Worm (Caenorhabditis elegans) whole organism, L1 larva: ENCODE results near the gene cal-2.

Experiments used
- C16A3.4 ChIP-seq: fragments of 150-350 bp; optimal IDR thresholded peaks from 2 replicates; lab custom pipeline; 2014; ENCODE audit warnings: missing biosample characterization, missing genetic modification characterization
- C34B4.2 ChIP-seq: sonication (generic microtip); optimal IDR thresholded peaks from 2 replicates; lab custom pipeline; 2017; ENCODE audit warnings: mild to moderate bottlenecking, missing genetic modification characterization, missing compliant biosample characterization
- F16B12.6 ChIP-seq: fragments of 150-350 bp; optimal IDR thresholded peaks from 2 replicates; lab custom pipeline; 2014; ENCODE audit warnings: missing biosample characterization, missing genetic modification characterization
- aly-2 ChIP-seq: fragments of 150-350 bp; optimal IDR thresholded peaks from 2 replicates; lab custom pipeline; 2014; ENCODE audit warnings: missing biosample characterization, missing genetic modification characterization
- ceh-90 ChIP-seq: sonication (generic microtip); optimal IDR thresholded peaks from 2 replicates; lab custom pipeline; 2016; ENCODE audit warnings: missing genetic modification characterization, missing compliant biosample characterization
- dpl-1 ChIP-seq, 3 experiments: fragments of 150-350 bp in 2 of 3; sonication (generic microtip) in 1 of 3; optimal IDR thresholded peaks; 2 replicates each; lab custom pipeline; 2014 to 2017; ENCODE audit warnings: missing biosample characterization in 3 of 3, missing genetic modification characterization in 3 of 3, missing genetic modification reagents in 3 of 3
- dsc-1 ChIP-seq: sonication (generic microtip); optimal IDR thresholded peaks from 2 replicates; lab custom pipeline; 2016; ENCODE audit warnings: mild to moderate bottlenecking, missing genetic modification characterization, missing compliant biosample characterization
- efl-1 ChIP-seq, 4 experiments: fragments of 150-350 bp; optimal IDR thresholded peaks in 3 of 4; peaks in 1 of 4; 1 replicate in 1 of 4; 2 replicates in 3 of 4; lab custom pipeline; 2014; ENCODE audit warnings: missing biosample characterization in 2 of 4, missing genetic modification characterization in 2 of 4, missing genetic modification reagents in 2 of 4
- elt-2 ChIP-seq: sonication (generic microtip); optimal IDR thresholded peaks from 2 replicates; lab custom pipeline; 2016; ENCODE audit warnings: missing genetic modification characterization, mild to moderate bottlenecking, inconsistent platforms, missing compliant biosample characterization, missing genetic modification reagents
- fkh-10 ChIP-seq: sonication (generic microtip); optimal IDR thresholded peaks from 2 replicates; lab custom pipeline; 2017; ENCODE audit warnings: missing biosample characterization, missing genetic modification reagents, missing genetic modification characterization
- fkh-4 ChIP-seq: sonication (generic microtip); optimal IDR thresholded peaks from 2 replicates; lab custom pipeline; 2016; ENCODE audit warnings: missing compliant biosample characterization, missing genetic modification characterization, borderline replicate concordance
- grh-1 ChIP-seq: fragments of 200-800 bp; sonication (Bioruptor generic); IDR thresholded peaks from 2 replicates; pipeline ENCODE4 v1.3.6; 2022; ENCODE audit warnings: missing genetic modification reagents, missing genetic modification characterization, missing compliant biosample characterization
- hlh-17 ChIP-seq: fragments of 200-800 bp; sonication (Bioruptor generic); optimal IDR thresholded peaks from 2 replicates; lab custom pipeline; 2018; ENCODE audit warnings: missing genetic modification characterization, mild to moderate bottlenecking, missing compliant biosample characterization, moderate library complexity, borderline replicate concordance
- hlh-4 ChIP-seq: sonication (generic microtip); optimal IDR thresholded peaks from 2 replicates; lab custom pipeline; 2016; ENCODE audit warnings: mild to moderate bottlenecking, missing genetic modification characterization, missing compliant biosample characterization
- irx-1 ChIP-seq: sonication (generic microtip); optimal IDR thresholded peaks from 2 replicates; lab custom pipeline; 2016; ENCODE audit warnings: missing genetic modification characterization, missing compliant biosample characterization
- isw-1 ChIP-seq: fragments of 200-800 bp; sonication (Bioruptor generic); IDR thresholded peaks from 2 replicates; pipeline ENCODE4 v1.3.6; 2022; ENCODE audit warnings: missing genetic modification characterization, missing compliant biosample characterization
- lin-14 ChIP-seq: fragments of 200-800 bp; sonication (Bioruptor generic); optimal IDR thresholded peaks from 2 replicates; lab custom pipeline; 2018; ENCODE audit warnings: mild to moderate bottlenecking, missing genetic modification characterization, moderate library complexity, missing compliant biosample characterization
- lin-35 ChIP-seq, 2 experiments: fragments of 150-350 bp; optimal IDR thresholded peaks; 2 replicates each; lab custom pipeline; 2014; ENCODE audit warnings: missing biosample characterization in 2 of 2, missing genetic modification characterization in 2 of 2, missing genetic modification reagents in 2 of 2
- lin-39 ChIP-seq: fragments of 150-350 bp; optimal IDR thresholded peaks from 2 replicates; lab custom pipeline; 2014; ENCODE audit warnings: missing biosample characterization, missing genetic modification reagents, missing genetic modification characterization
- lir-3 ChIP-seq: sonication (generic microtip); optimal IDR thresholded peaks from 2 replicates; lab custom pipeline; 2016; ENCODE audit warnings: mild to moderate bottlenecking, missing genetic modification characterization, moderate library complexity, missing compliant biosample characterization; ENCODE audit not compliant: poor library complexity
- lsy-2 ChIP-seq, 2 experiments: fragments of 150-350 bp; optimal IDR thresholded peaks; 2 replicates each; lab custom pipeline; 2014; ENCODE audit warnings: missing biosample characterization in 2 of 2, missing genetic modification characterization in 2 of 2
- mep-1 ChIP-seq: fragments of 150-350 bp; optimal IDR thresholded peaks from 2 replicates; lab custom pipeline; 2014; ENCODE audit warnings: missing biosample characterization, missing genetic modification characterization
- nhr-11 ChIP-seq: fragments of 150-350 bp; optimal IDR thresholded peaks from 2 replicates; lab custom pipeline; 2014; ENCODE audit warnings: missing biosample characterization, missing genetic modification characterization
- nhr-12 ChIP-seq: sonication (generic microtip); optimal IDR thresholded peaks from 2 replicates; lab custom pipeline; 2017; ENCODE audit warnings: missing biosample characterization, missing genetic modification characterization
- nhr-19 ChIP-seq: fragments of 200-800 bp; sonication (Bioruptor generic); conservative IDR thresholded peaks from 2 replicates; pipeline ENCODE4 v1.3.6; 2022; ENCODE audit warnings: missing genetic modification characterization, missing compliant biosample characterization
- nhr-20 ChIP-seq: sonication (generic microtip); optimal IDR thresholded peaks from 2 replicates; lab custom pipeline; 2016; ENCODE audit warnings: mild to moderate bottlenecking, missing genetic modification characterization, missing compliant biosample characterization
- nhr-47 ChIP-seq: sonication (generic microtip); optimal IDR thresholded peaks from 2 replicates; lab custom pipeline; 2016; ENCODE audit warnings: mild to moderate bottlenecking, missing genetic modification characterization, moderate library complexity, missing compliant biosample characterization
- nhr-71 ChIP-seq: sonication (generic microtip); optimal IDR thresholded peaks from 2 replicates; lab custom pipeline; 2016; ENCODE audit warnings: mild to moderate bottlenecking, missing genetic modification characterization, moderate library complexity, missing compliant biosample characterization
- nhr-76 ChIP-seq: sonication (generic microtip); optimal IDR thresholded peaks from 2 replicates; lab custom pipeline; 2017; ENCODE audit warnings: missing biosample characterization, missing genetic modification characterization
- nhr-84 ChIP-seq: sonication (generic microtip); optimal IDR thresholded peaks from 2 replicates; lab custom pipeline; 2017; ENCODE audit warnings: missing biosample characterization, missing genetic modification characterization
- nhr-90 ChIP-seq: sonication (generic microtip); optimal IDR thresholded peaks from 2 replicates; lab custom pipeline; 2016; ENCODE audit warnings: mild to moderate bottlenecking, missing genetic modification characterization, missing compliant biosample characterization; ENCODE audit not compliant: poor library complexity
- pag-3 ChIP-seq: sonication (generic microtip); optimal IDR thresholded peaks from 2 replicates; lab custom pipeline; 2017; ENCODE audit warnings: missing genetic modification characterization, mild to moderate bottlenecking, missing compliant biosample characterization, antibody characterized with exemption, borderline replicate concordance; ENCODE audit not compliant: insufficient read depth
- rnt-1 ChIP-seq: sonication (generic microtip); optimal IDR thresholded peaks from 2 replicates; lab custom pipeline; 2016; ENCODE audit warnings: mild to moderate bottlenecking, missing genetic modification characterization, moderate library complexity, missing compliant biosample characterization
- snu-23 ChIP-seq: sonication (generic microtip); optimal IDR thresholded peaks from 2 replicates; lab custom pipeline; 2016; ENCODE audit warnings: missing genetic modification characterization, missing compliant biosample characterization
- sox-4 ChIP-seq: sonication (generic microtip); optimal IDR thresholded peaks from 2 replicates; lab custom pipeline; 2016; ENCODE audit warnings: missing genetic modification characterization, missing compliant biosample characterization
- sptf-1 ChIP-seq: fragments of 150-350 bp; optimal IDR thresholded peaks from 2 replicates; lab custom pipeline; 2014; ENCODE audit warnings: missing biosample characterization, missing genetic modification characterization
- swsn-7 ChIP-seq: sonication (generic microtip); optimal IDR thresholded peaks from 2 replicates; lab custom pipeline; 2016; ENCODE audit warnings: missing genetic modification characterization, missing compliant biosample characterization
- tbx-2 ChIP-seq: sonication (generic microtip); optimal IDR thresholded peaks from 2 replicates; lab custom pipeline; 2016; ENCODE audit warnings: missing genetic modification characterization, missing compliant biosample characterization
- tlp-1 ChIP-seq: fragments of 150-350 bp; optimal IDR thresholded peaks from 2 replicates; lab custom pipeline; 2014; ENCODE audit warnings: missing biosample characterization, missing genetic modification characterization
- unc-130 ChIP-seq: fragments of 150-350 bp; optimal IDR thresholded peaks from 2 replicates; lab custom pipeline; 2017; ENCODE audit warnings: missing biosample characterization, missing genetic modification characterization, inconsistent platforms
- unc-62 ChIP-seq: fragments of 150-350 bp; optimal IDR thresholded peaks from 2 replicates; lab custom pipeline; 2014; ENCODE audit warnings: missing biosample characterization, missing genetic modification reagents, missing genetic modification characterization
- vab-15 ChIP-seq: sonication (generic microtip); optimal IDR thresholded peaks from 2 replicates; lab custom pipeline; 2017; ENCODE audit warnings: missing genotype, mild to moderate bottlenecking, missing genetic modification characterization, missing compliant biosample characterization
- xbp-1 ChIP-seq: sonication (generic microtip); optimal IDR thresholded peaks from 2 replicates; lab custom pipeline; 2016; ENCODE audit warnings: missing genetic modification characterization, missing compliant biosample characterization
- zip-4 ChIP-seq: fragments of 200-800 bp; sonication (Bioruptor generic); optimal IDR thresholded peaks from 2 replicates; lab custom pipeline; 2018; ENCODE audit warnings: mild to moderate bottlenecking, missing genetic modification characterization, moderate library complexity, missing compliant biosample characterization
- ztf-4 ChIP-seq: fragments of 150-350 bp; optimal IDR thresholded peaks from 2 replicates; lab custom pipeline; 2014; ENCODE audit warnings: missing biosample characterization, missing genetic modification characterization

cal-2 gene

ce11 chrII:8962206-8962605, 1.7 kb downstream of the cal-2 start:
- TF ChIP-seq lsy-2 (tag; optimal IDR thresholded peaks at IDR 0.05; lab: Kevin White, UChicago): peak; percentile 7 to 48
- no peak for TF ChIP-seq irx-1
- TF ChIP-seq nhr-20 (tag; lab: Kevin White, UChicago): no peak
- TF ChIP-seq nhr-47 (tag; lab: Kevin White, UChicago): peak; percentile 23
- no peak for TF ChIP-seq nhr-76 (tag; lab: Kevin White, UChicago)
- no peak for TF ChIP-seq vab-15
- TF ChIP-seq snu-23 (GFP tag; lab: Kevin White, UChicago): peak; percentile 46
- TF ChIP-seq lir-3 (tag; lab: Kevin White, UChicago): no peak
- no peak for TF ChIP-seq hlh-17 (GFP tag; lab: Kevin White, UChicago)
- peak in 1 of 2 experiments; percentile 24 for TF ChIP-seq lin-35 (GFP tag; optimal IDR thresholded peaks at IDR 0.05; lab: Kevin White, UChicago)
- no peak for TF ChIP-seq tbx-2
- TF ChIP-seq isw-1 (GFP tag; lab: Robert Waterston, UW): no peak
- TF ChIP-seq swsn-7 (tag; lab: Kevin White, UChicago): peak; percentile 21
- peak; percentile 54 for TF ChIP-seq nhr-19 (GFP tag; lab: Robert Waterston, UW)
- peak; percentile 9 to 12 for TF ChIP-seq efl-1 (optimal IDR thresholded peaks at IDR 0.05; lab: Kevin White, UChicago)
- TF ChIP-seq efl-1 (GFP tag; optimal IDR thresholded peaks at IDR 0.05 in 1 of 2; lab: Kevin White, UChicago): peak in 1 of 2 experiments; percentile 54
- peak in 1 of 3 experiments; percentile 1 for TF ChIP-seq dpl-1 (GFP tag; optimal IDR thresholded peaks at IDR 0.05; lab: Kevin White, UChicago)
- peak; percentile 94 for TF ChIP-seq lin-14
- no peak for TF ChIP-seq F16B12.6
- peak; percentile 74 for TF ChIP-seq nhr-71 (tag; lab: Kevin White, UChicago)
- peak; percentile 62 for TF ChIP-seq fkh-4
- no peak for TF ChIP-seq nhr-90
- peak; percentile 45 for TF ChIP-seq lin-39
- peak; percentile 53 for TF ChIP-seq aly-2 (tag; lab: Kevin White, UChicago)
- TF ChIP-seq sox-4: no peak
- peak; percentile 22 for TF ChIP-seq mep-1
- peak; percentile 84 for TF ChIP-seq dsc-1 (tag; lab: Kevin White, UChicago)
- TF ChIP-seq C34B4.2 (tag; lab: Kevin White, UChicago): no peak
- peak; percentile 29 for TF ChIP-seq unc-130
- no peak for TF ChIP-seq zip-4 (GFP tag; lab: Kevin White, UChicago)
- TF ChIP-seq nhr-12 (tag; lab: Kevin White, UChicago): no peak
- peak; percentile 71 for TF ChIP-seq rnt-1 (tag; lab: Kevin White, UChicago)

ce11 chrII:8964049-8964448, 3.5 kb downstream of the cal-2 start, which contains the start of gene sftd-3:
TSS of gene sftd-3 (minus strand) at chrII:8964149.
- no peak for TF ChIP-seq ceh-90
- no peak for TF ChIP-seq tlp-1 (tag; lab: Kevin White, UChicago)
- no peak for TF ChIP-seq ztf-4
- TF ChIP-seq pag-3 (tag; lab: Kevin White, UChicago): no peak
- no peak for TF ChIP-seq hlh-4
- TF ChIP-seq unc-62 (GFP tag; lab: Kevin White, UChicago): no peak
- no peak for TF ChIP-seq nhr-84 (tag; lab: Kevin White, UChicago)
- TF ChIP-seq elt-2 (tag; lab: Kevin White, UChicago): no peak
- TF ChIP-seq efl-1 (optimal IDR thresholded peaks at IDR 0.05; lab: Kevin White, UChicago): no peak
- no peak for TF ChIP-seq efl-1 (GFP tag; optimal IDR thresholded peaks at IDR 0.05 in 1 of 2; lab: Kevin White, UChicago)
- no peak for TF ChIP-seq nhr-11 (tag; lab: Kevin White, UChicago)
- TF ChIP-seq sptf-1 (tag; lab: Kevin White, UChicago): no peak
- TF ChIP-seq grh-1 (GFP tag; lab: Robert Waterston, UW): no peak
- TF ChIP-seq vab-15: no peak
- no peak for TF ChIP-seq xbp-1 (tag; lab: Kevin White, UChicago)
- TF ChIP-seq nhr-90: no peak
- no peak for TF ChIP-seq fkh-10
- no peak for TF ChIP-seq C16A3.4 (tag; lab: Kevin White, UChicago)
- TF ChIP-seq, all 84 proteins: peak for 0
